Worm (Caenorhabditis elegans) whole organism, late embryonic: ENCODE data around the gene ceh-88.

Experiments used
- C08G9.2 ChIP-seq: sonication (generic microtip); optimal IDR thresholded peaks from 2 replicates; lab custom pipeline; 2016; ENCODE audit warnings: mild to moderate bottlenecking, missing genetic modification characterization, moderate library complexity, missing compliant biosample characterization
- F13H6.1 ChIP-seq: sonication (generic microtip); optimal IDR thresholded peaks from 2 replicates; lab custom pipeline; 2016; ENCODE audit warnings: missing genetic modification characterization, missing compliant biosample characterization
- Y22D7AL.16 ChIP-seq: sonication (generic microtip); optimal IDR thresholded peaks from 2 replicates; lab custom pipeline; 2016; ENCODE audit warnings: missing genetic modification characterization, missing compliant biosample characterization
- ceh-31 ChIP-seq: sonication (generic microtip); optimal IDR thresholded peaks from 2 replicates; lab custom pipeline; 2016; ENCODE audit warnings: missing genetic modification characterization, missing compliant biosample characterization
- ceh-48 ChIP-seq: sonication (generic microtip); optimal IDR thresholded peaks from 2 replicates; lab custom pipeline; 2016; ENCODE audit warnings: missing genetic modification characterization, inconsistent platforms, missing compliant biosample characterization
- elt-2 ChIP-seq: sonication (generic microtip); optimal IDR thresholded peaks from 2 replicates; lab custom pipeline; 2016; ENCODE audit warnings: missing genetic modification reagents, missing genetic modification characterization, missing compliant biosample characterization
- elt-4 ChIP-seq: sonication (generic microtip); optimal IDR thresholded peaks from 2 replicates; lab custom pipeline; 2016; ENCODE audit warnings: missing genetic modification characterization, missing compliant biosample characterization
- eyg-1 ChIP-seq: sonication (generic microtip); optimal IDR thresholded peaks from 2 replicates; lab custom pipeline; 2016; ENCODE audit warnings: missing genotype, missing genetic modification characterization, missing compliant biosample characterization
- hlh-15 ChIP-seq: sonication (generic microtip); optimal IDR thresholded peaks from 2 replicates; lab custom pipeline; 2016; ENCODE audit warnings: missing genetic modification characterization, missing compliant biosample characterization
- hlh-30 ChIP-seq: sonication (generic microtip); optimal IDR thresholded peaks from 2 replicates; lab custom pipeline; 2017; ENCODE audit warnings: antibody characterized with exemption, missing genetic modification characterization, missing compliant biosample characterization; ENCODE audit not compliant: insufficient read depth
- lin-11 ChIP-seq: fragments of 200-800 bp; sonication (Bioruptor generic); optimal IDR thresholded peaks from 2 replicates; lab custom pipeline; 2018; ENCODE audit warnings: mild to moderate bottlenecking, missing genetic modification characterization, missing compliant biosample characterization
- madf-2 ChIP-seq: sonication (generic microtip); optimal IDR thresholded peaks from 2 replicates; lab custom pipeline; 2017; ENCODE audit warnings: missing genetic modification characterization, missing compliant biosample characterization
- nfya-1 ChIP-seq: sonication (generic microtip); optimal IDR thresholded peaks from 2 replicates; lab custom pipeline; 2017; ENCODE audit warnings: missing genetic modification characterization, mild to moderate bottlenecking, missing compliant biosample characterization, antibody characterized with exemption, moderate library complexity
- pax-1 ChIP-seq: fragments of 150-350 bp; optimal IDR thresholded peaks from 2 replicates; lab custom pipeline; 2014; ENCODE audit warnings: missing biosample characterization, missing genetic modification characterization
- pqm-1 ChIP-seq: sonication (generic microtip); optimal IDR thresholded peaks from 2 replicates; lab custom pipeline; 2016; ENCODE audit warnings: missing genetic modification characterization, missing compliant biosample characterization
- pros-1 ChIP-seq: fragments of 150-350 bp; optimal IDR thresholded peaks from 2 replicates; lab custom pipeline; 2014; ENCODE audit warnings: missing biosample characterization, missing genetic modification reagents, missing genetic modification characterization
- ref-2 ChIP-seq: sonication (generic microtip); optimal IDR thresholded peaks from 2 replicates; lab custom pipeline; 2016; ENCODE audit warnings: missing genetic modification characterization, missing compliant biosample characterization
- syd-9 ChIP-seq: sonication (generic microtip); optimal IDR thresholded peaks from 2 replicates; lab custom pipeline; 2016; ENCODE audit warnings: mild to moderate bottlenecking, missing genetic modification characterization, moderate library complexity, missing compliant biosample characterization
- tbx-7 ChIP-seq: sonication (generic microtip); optimal IDR thresholded peaks from 2 replicates; lab custom pipeline; 2016; ENCODE audit warnings: missing genotype, missing genetic modification characterization, missing compliant biosample characterization
- unc-55 ChIP-seq: sonication (generic microtip); optimal IDR thresholded peaks from 2 replicates; lab custom pipeline; 2017; ENCODE audit warnings: missing biosample characterization, missing genetic modification reagents, missing genetic modification characterization

The ceh-88 gene

DNA sequence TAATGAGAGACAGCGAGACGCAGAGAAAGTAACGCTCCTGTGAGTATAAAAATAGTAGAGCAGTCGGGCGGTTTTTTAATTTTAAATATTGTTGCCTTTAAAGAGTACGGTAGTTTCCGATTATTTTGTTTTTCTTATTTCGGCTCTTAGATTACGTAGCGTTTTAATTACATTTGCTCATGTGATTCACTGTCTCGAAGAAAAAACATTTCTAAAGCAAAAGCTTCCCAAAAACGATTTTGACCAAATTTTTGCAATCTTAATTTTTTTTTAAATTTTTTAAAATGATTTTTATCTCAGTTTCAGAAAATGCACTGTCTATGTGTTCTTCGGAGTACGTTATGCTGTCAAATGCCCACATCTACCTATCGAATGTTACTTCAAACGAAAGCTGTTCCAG, 47.1 kb downstream of the ceh-88 start, which contains the start of gene haf-1:
TSS of gene haf-1 (plus strand) at position 301 of the 400 bp plus-strand sequence.
- TF ChIP-seq nfya-1 (tag; lab: Kevin White, UChicago) = no peak
- no peak for TF ChIP-seq syd-9 (tag; lab: Kevin White, UChicago)
- no peak for TF ChIP-seq pros-1 (tag; lab: Kevin White, UChicago)
- no peak for TF ChIP-seq unc-55 (GFP tag; lab: Kevin White, UChicago)
- no peak for TF ChIP-seq elt-2 (tag; lab: Kevin White, UChicago)
- TF ChIP-seq C08G9.2 (tag; lab: Kevin White, UChicago) = no peak
- no peak for TF ChIP-seq pqm-1 (tag; lab: Kevin White, UChicago)
- no peak for TF ChIP-seq tbx-7 (tag; lab: Kevin White, UChicago)
- TF ChIP-seq hlh-30 (tag; lab: Kevin White, UChicago) = no peak
- no peak for TF ChIP-seq pax-1 (tag; lab: Kevin White, UChicago)
- TF ChIP-seq ref-2 = no peak
- TF ChIP-seq lin-11 (tag; lab: Kevin White, UChicago) = no peak
- no peak for TF ChIP-seq hlh-15 (tag; lab: Kevin White, UChicago)
- TF ChIP-seq elt-4 = no peak
- TF ChIP-seq Y22D7AL.16 (tag; lab: Kevin White, UChicago) = no peak
- TF ChIP-seq F13H6.1 = no peak
- TF ChIP-seq eyg-1 (tag; lab: Kevin White, UChicago) = no peak
- TF ChIP-seq madf-2 = no peak
- TF ChIP-seq ceh-48 (tag; lab: Kevin White, UChicago) = no peak

- TF ChIP-seq ref-2 (no peak), ceh-31 (tag; lab: Kevin White, UChicago) (peak; percentile 31), hlh-15 (tag; lab: Kevin White, UChicago) (no peak)
Measured at ce11 chrIV:17380061-17380680, 51.2 kb downstream of the ceh-88 start, which contains the start of the genes C30H6.9 and dlat-2. Gene C30H6.9 (minus strand): TSS chrIV:17380170. Gene dlat-2 (plus strand): TSS chrIV:17380626.

- TF ChIP-seq pax-1 (tag; lab: Kevin White, UChicago) = no peak
Measured at ce11 chrIV:17382029-17382428, 53.0 kb downstream of the ceh-88 start, which contains the start of gene C30H6.8. Gene C30H6.8 (plus strand): TSS chrIV:17382329.
